Fruit fly (Drosophila melanogaster): Measurements from ENCODE around the gene CG34155.
A peak's percentile ranks its signal among the peaks of the same experiment; 100 is the strongest.

The CG34155 gene

DNA sequence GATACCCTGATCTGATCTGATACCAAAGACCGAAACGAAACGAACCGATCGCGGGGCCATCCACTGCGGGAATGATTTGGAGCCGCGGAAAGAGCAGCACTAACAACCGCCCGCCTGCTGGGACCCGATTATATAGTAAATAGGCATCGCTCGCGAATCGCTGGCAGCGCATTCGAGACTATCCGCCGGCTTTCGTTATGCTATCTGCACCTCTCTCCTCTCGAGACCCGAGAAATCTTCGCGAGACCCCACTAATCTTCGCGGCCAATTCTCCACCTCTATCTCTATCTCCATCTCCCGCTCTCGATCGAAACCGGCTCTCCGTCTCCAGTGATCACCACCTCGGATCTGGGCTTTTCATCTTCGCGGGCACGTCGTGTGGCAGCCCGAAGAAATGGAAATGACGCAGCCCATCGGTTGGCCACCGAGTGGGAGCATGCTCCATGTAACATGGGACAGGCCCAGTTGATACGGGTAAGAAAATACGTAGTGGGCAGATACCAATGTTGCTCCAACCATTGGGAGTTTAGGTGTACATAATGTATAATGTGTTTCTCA, 27.3 kb upstream of the CG34155 start, which contains the start of gene CG9717 (continued):
- TF ChIP-seq CG10431 (GFP tag; optimal IDR thresholded peaks at IDR 0.05) (no peak), dan (GFP tag; IDR thresholded peaks at IDR 0.05) (no peak), CG6854 (GFP tag; optimal IDR thresholded peaks at IDR 0.05) (no peak), CG8924 (tag; optimal IDR thresholded peaks at IDR 0.05) (no peak), tll (GFP tag; optimal IDR thresholded peaks at IDR 0.05) (no peak), CG11695 (GFP tag; IDR thresholded peaks at IDR 0.05) (no peak), Deaf1 (tag; optimal IDR thresholded peaks at IDR 0.05) (peak; percentile 87), CG42726 (GFP tag; IDR thresholded peaks at IDR 0.05; ENCODE audit: partially characterized antibody) (0 out of 2 replicates have a peak, but pooled peaks have one; percentile 21), gt (GFP tag; IDR thresholded peaks at IDR 0.05) (no peak), Oli (tag; optimal IDR thresholded peaks at IDR 0.05) (no peak), chm (GFP tag; IDR thresholded peaks at IDR 0.05) (no peak), ewg (GFP tag; optimal IDR thresholded peaks at IDR 0.05) (no peak), ems (GFP tag; optimal IDR thresholded peaks at IDR 0.05) (no peak), CG31441 (GFP tag; IDR thresholded peaks at IDR 0.05) (no peak), CG1602 (GFP tag; optimal IDR thresholded peaks at IDR 0.05) (no peak), CG13894 (tag; optimal IDR thresholded peaks at IDR 0.05) (peak; percentile 94), Vsx1 (GFP tag; optimal IDR thresholded peaks at IDR 0.05) (no peak), Kr (GFP tag; optimal IDR thresholded peaks at IDR 0.05) (no peak), grn (GFP tag; optimal IDR thresholded peaks at IDR 0.05) (peak; percentile 13), pum (GFP tag; optimal IDR thresholded peaks at IDR 0.05) (no peak), CG3407 (GFP tag; optimal IDR thresholded peaks at IDR 0.05) (no peak), E2f2 (GFP tag; IDR thresholded peaks at IDR 0.05) (no peak), CG10654 (GFP tag; optimal IDR thresholded peaks at IDR 0.05) (no peak), ranshi (GFP tag; IDR thresholded peaks at IDR 0.05) (no peak), CTCF (GFP tag; optimal IDR thresholded peaks at IDR 0.05) (no peak), CG17186 (GFP tag; optimal IDR thresholded peaks at IDR 0.05) (no peak), Elba2 (GFP tag; optimal IDR thresholded peaks at IDR 0.05) (no peak), Nf-YC (tag; optimal IDR thresholded peaks at IDR 0.05) (no peak), pb (GFP tag; optimal IDR thresholded peaks at IDR 0.05) (no peak), CG12155 (GFP tag; optimal IDR thresholded peaks at IDR 0.05) (no peak), CG12769 (tag; optimal IDR thresholded peaks at IDR 0.05) (peak; percentile 75), CG10979 (tag; optimal IDR thresholded peaks at IDR 0.05) (no peak), CG1024 (GFP tag; IDR thresholded peaks at IDR 0.05) (no peak), Dfd (GFP tag; optimal IDR thresholded peaks at IDR 0.05) (no peak), Dp (GFP tag; optimal IDR thresholded peaks at IDR 0.05) (no peak), CG15514 (GFP tag; optimal IDR thresholded peaks at IDR 0.05) (no peak), CG16813 (GFP tag; IDR thresholded peaks at IDR 0.05; ENCODE audit: partially characterized antibody) (no peak), CG17829 (tag; optimal IDR thresholded peaks at IDR 0.05) (no peak), Doc3 (GFP tag; IDR thresholded peaks at IDR 0.05; ENCODE audit: partially characterized antibody) (no peak), zen2 (GFP tag; IDR thresholded peaks at IDR 0.05; ENCODE audit: partially characterized antibody) (0 out of 3 replicates have a peak, but pooled peaks have one; percentile 25), CG12299 (tag; optimal IDR thresholded peaks at IDR 0.05) (no peak), dati (GFP tag; IDR thresholded peaks at IDR 0.05) (no peak), CG10462 (GFP tag; optimal IDR thresholded peaks at IDR 0.05) (no peak), CG3065 (GFP tag; optimal IDR thresholded peaks at IDR 0.05) (no peak), gsb-n (tag; optimal IDR thresholded peaks at IDR 0.05) (no peak), sna (GFP tag; IDR thresholded peaks at IDR 0.05; ENCODE audit: partially characterized antibody) (no peak), CG12071 (GFP tag; optimal IDR thresholded peaks at IDR 0.05) (no peak), CG14667 (GFP tag; IDR thresholded peaks at IDR 0.05) (no peak), Pdp1 (GFP tag; optimal IDR thresholded peaks at IDR 0.05) (peak in 1 of 2 experiments; percentile 9), ash1 (GFP tag; optimal IDR thresholded peaks at IDR 0.05) (no peak), HmgD (GFP tag; optimal IDR thresholded peaks at IDR 0.05) (no peak)

Data from whole organism, embryonic.